Worm (Caenorhabditis elegans) whole organism, L4 larva: ENCODE data around the gene trpp-5.

Experiments used
- F10B5.3 ChIP-seq: sonication (generic microtip); optimal IDR thresholded peaks from 2 replicates; lab custom pipeline; 2016; ENCODE audit warnings: mild to moderate bottlenecking, missing genetic modification characterization, missing compliant biosample characterization
- F37D6.2 ChIP-seq: sonication (generic microtip); optimal IDR thresholded peaks from 2 replicates; lab custom pipeline; 2016; ENCODE audit warnings: mild to moderate bottlenecking, missing genetic modification characterization, missing compliant biosample characterization
- F44E2.7 ChIP-seq: fragments of 200-800 bp; sonication (Bioruptor generic); IDR thresholded peaks from 2 replicates; pipeline ENCODE4 v2.1.2; 2022; ENCODE audit warnings: missing genetic modification characterization, missing compliant biosample characterization
- F49E8.2 ChIP-seq: sonication (generic microtip); optimal IDR thresholded peaks from 2 replicates; lab custom pipeline; 2016; ENCODE audit warnings: missing compliant biosample characterization, mild to moderate bottlenecking, missing genetic modification characterization, borderline replicate concordance
- Y105C5A.15 ChIP-seq: fragments of 200-800 bp; sonication (Bioruptor generic); IDR thresholded peaks from 2 replicates; pipeline ENCODE4 v1.3.6; 2022; ENCODE audit warnings: missing genetic modification characterization, missing compliant biosample characterization
- ZK337.2 ChIP-seq: fragments of 200-800 bp; sonication (Bioruptor generic); IDR thresholded peaks from 2 replicates; pipeline ENCODE4 v1.3.6; 2022; ENCODE audit warnings: missing genetic modification reagents, missing genetic modification characterization, missing compliant biosample characterization
- aha-1 ChIP-seq: fragments of 150-350 bp; peaks from one replicate; lab custom pipeline; 2014; ENCODE audit warnings: missing biosample characterization, missing genetic modification characterization
- aly-2 ChIP-seq: sonication (generic microtip); optimal IDR thresholded peaks from 2 replicates; lab custom pipeline; 2018; ENCODE audit warnings: missing biosample characterization, missing genetic modification characterization
- arid-1 ChIP-seq: fragments of 200-800 bp; sonication (Bioruptor generic); conservative IDR thresholded peaks from 2 replicates; pipeline ENCODE4 v1.3.6; 2022; ENCODE audit warnings: missing genetic modification reagents, missing genetic modification characterization, missing compliant biosample characterization
- ceh-28 ChIP-seq: fragments of 150-350 bp; optimal IDR thresholded peaks from 2 replicates; lab custom pipeline; 2014; ENCODE audit warnings: missing biosample characterization, missing genetic modification reagents, missing genetic modification characterization
- ceh-62 ChIP-seq: sonication (generic microtip); optimal IDR thresholded peaks from 2 replicates; lab custom pipeline; 2017; ENCODE audit warnings: missing biosample characterization, missing genetic modification characterization
- ceh-82 ChIP-seq: sonication (generic microtip); optimal IDR thresholded peaks from 2 replicates; lab custom pipeline; 2017; ENCODE audit warnings: missing biosample characterization, missing genetic modification characterization
- ces-1 ChIP-seq: fragments of 150-350 bp; sonication (generic microtip); optimal IDR thresholded peaks from 4 replicates; lab custom pipeline; 2014; ENCODE audit warnings: missing biosample characterization, missing genetic modification reagents, missing genetic modification characterization
- ctbp-1 ChIP-seq: fragments of 200-800 bp; sonication (Bioruptor generic); IDR thresholded peaks from 2 replicates; pipeline ENCODE4 v1.3.6; 2022; ENCODE audit warnings: missing genetic modification reagents, missing genetic modification characterization, missing compliant biosample characterization
- dmd-8 ChIP-seq: fragments of 200-800 bp; sonication (Bioruptor generic); IDR thresholded peaks from 2 replicates; pipeline ENCODE4 v1.3.6; 2022; ENCODE audit warnings: missing genetic modification characterization, missing compliant biosample characterization
- duxl-1 ChIP-seq: sonication (generic microtip); optimal IDR thresholded peaks from 2 replicates; lab custom pipeline; 2016; ENCODE audit warnings: mild to moderate bottlenecking, missing genetic modification characterization, moderate library complexity, missing compliant biosample characterization; ENCODE audit not compliant: poor library complexity
- egl-27 ChIP-seq: sonication (generic microtip); optimal IDR thresholded peaks from 3 replicates; lab custom pipeline; 2017; ENCODE audit warnings: missing biosample characterization, missing genetic modification reagents, missing genetic modification characterization
- hmg-1.1 ChIP-seq: fragments of 200-800 bp; sonication (Bioruptor generic); IDR thresholded peaks from 2 replicates; pipeline ENCODE4 v1.3.6; 2022; ENCODE audit warnings: missing genetic modification reagents, missing genetic modification characterization, missing compliant biosample characterization
- lin-39 ChIP-seq: fragments of 150-350 bp; optimal IDR thresholded peaks from 2 replicates; lab custom pipeline; 2014; ENCODE audit warnings: missing biosample characterization, missing genetic modification reagents, missing genetic modification characterization
- lsy-2 ChIP-seq, 2 experiments: fragments of 150-350 bp in 1 of 2; sonication (generic microtip) in 1 of 2; optimal IDR thresholded peaks; 2 replicates each; lab custom pipeline; 2014 to 2017; ENCODE audit warnings: missing biosample characterization in 2 of 2, missing genetic modification characterization in 2 of 2
- madf-9 ChIP-seq: fragments of 200-800 bp; sonication (Bioruptor generic); conservative IDR thresholded peaks from 2 replicates; pipeline ENCODE4 v1.3.6; 2022; ENCODE audit warnings: missing genetic modification reagents, missing genetic modification characterization, missing compliant biosample characterization
- mxl-3 ChIP-seq: fragments of 200-800 bp; sonication (Bioruptor generic); optimal IDR thresholded peaks from 2 replicates; lab custom pipeline; 2018; ENCODE audit warnings: mild to moderate bottlenecking, missing genetic modification characterization, missing compliant biosample characterization
- nhr-111 ChIP-seq: fragments of 200-800 bp; sonication (Bioruptor generic); optimal IDR thresholded peaks from 2 replicates; lab custom pipeline; 2018; ENCODE audit warnings: mild to moderate bottlenecking, missing genetic modification characterization, missing compliant biosample characterization
- nhr-25 ChIP-seq: sonication (generic microtip); optimal IDR thresholded peaks from 2 replicates; lab custom pipeline; 2017; ENCODE audit warnings: missing genetic modification characterization, mild to moderate bottlenecking, missing compliant biosample characterization, antibody characterized with exemption, moderate library complexity, borderline replicate concordance; ENCODE audit not compliant: insufficient read depth
- nhr-28 ChIP-seq: fragments of 150-350 bp; optimal IDR thresholded peaks from 2 replicates; lab custom pipeline; 2014; ENCODE audit warnings: missing biosample characterization, missing genetic modification characterization
- nhr-6 ChIP-seq: fragments of 150-350 bp; optimal IDR thresholded peaks from 2 replicates; lab custom pipeline; 2014; ENCODE audit warnings: missing biosample characterization, missing genetic modification characterization
- pqm-1 ChIP-seq: sonication (generic microtip); optimal IDR thresholded peaks from 2 replicates; lab custom pipeline; 2017; ENCODE audit warnings: missing biosample characterization, missing genetic modification characterization
- sdz-12 ChIP-seq: fragments of 200-800 bp; sonication (Bioruptor generic); optimal IDR thresholded peaks from 2 replicates; lab custom pipeline; 2018; ENCODE audit warnings: mild to moderate bottlenecking, missing genetic modification characterization, missing compliant biosample characterization
- set-16 ChIP-seq: fragments of 200-800 bp; sonication (Bioruptor generic); IDR thresholded peaks from 2 replicates; pipeline ENCODE4 v1.3.6; 2022; ENCODE audit warnings: missing genetic modification reagents, missing genetic modification characterization, missing compliant biosample characterization
- snpc-4 ChIP-seq: fragments of 150-350 bp; optimal IDR thresholded peaks from 2 replicates; lab custom pipeline; 2014; ENCODE audit warnings: missing biosample characterization, missing genetic modification characterization
- spr-1 ChIP-seq: sonication (generic microtip); optimal IDR thresholded peaks from 2 replicates; lab custom pipeline; 2016; ENCODE audit warnings: mild to moderate bottlenecking, missing genetic modification characterization, missing compliant biosample characterization
- zip-2 ChIP-seq: fragments of 150-350 bp; optimal IDR thresholded peaks from 2 replicates; lab custom pipeline; 2014; ENCODE audit warnings: missing biosample characterization, missing genetic modification characterization

The trpp-5 gene

DNA sequence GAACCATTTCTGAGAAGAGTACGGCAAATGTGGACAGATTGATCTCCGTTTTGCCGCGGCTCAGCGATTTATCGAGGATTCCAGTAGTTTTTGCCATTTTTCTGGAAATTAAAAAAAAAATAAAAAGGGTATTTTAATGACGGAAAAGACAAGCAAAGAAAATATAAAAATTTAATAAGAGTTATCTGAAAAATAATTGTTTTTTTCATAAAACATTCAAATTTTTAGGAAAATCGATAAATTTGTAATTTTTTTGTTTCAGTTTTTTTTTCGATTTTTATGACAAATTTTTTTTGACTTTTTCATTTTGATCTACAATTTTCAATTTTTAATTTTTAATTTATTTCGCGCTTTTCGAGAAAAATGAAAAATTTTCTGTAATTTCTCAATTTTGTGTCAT is at the start of gene trpp-5:
Gene trpp-5, minus strand, starts transcription at position 101 of the 400 bp plus-strand sequence.
- TF ChIP-seq spr-1 (tag; lab: Kevin White, UChicago) (no peak), zip-2 (no peak), F10B5.3 (no peak), aha-1 (peak; percentile 43), nhr-6 (tag; lab: Kevin White, UChicago) (no peak), hmg-1.1 (GFP tag; lab: Robert Waterston, UW) (no peak)

DNA sequence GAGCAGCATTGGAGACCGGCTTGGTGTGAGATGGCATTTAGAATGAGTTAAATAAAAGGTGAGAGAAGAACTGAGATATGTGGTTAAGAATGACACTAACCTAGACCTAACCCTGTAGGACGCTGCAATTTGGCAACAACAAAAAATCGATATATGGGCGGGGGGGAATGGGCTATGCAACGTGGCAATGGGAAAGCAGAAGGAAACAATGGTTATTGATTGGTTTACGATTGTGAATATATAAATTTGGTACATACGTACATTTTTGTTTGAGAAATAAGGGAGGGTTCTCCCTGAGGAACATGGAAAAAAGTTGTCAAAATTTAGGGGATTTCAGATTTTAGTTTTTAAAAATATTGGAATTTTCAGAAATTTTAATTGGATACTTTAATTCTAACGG is 46.9 kb upstream of the trpp-5 start, which contains the start of gene tag-276:
Gene tag-276, minus strand, starts transcription at position 101 of the 400 bp plus-strand sequence.
- TF ChIP-seq ZK337.2 (GFP tag; lab: Robert Waterston, UW) (no peak), madf-9 (GFP tag; lab: Robert Waterston, UW) (no peak), mxl-3 (GFP tag; lab: Kevin White, UChicago) (no peak), ceh-28 (tag; lab: Kevin White, UChicago) (peak; percentile 1)

DNA sequence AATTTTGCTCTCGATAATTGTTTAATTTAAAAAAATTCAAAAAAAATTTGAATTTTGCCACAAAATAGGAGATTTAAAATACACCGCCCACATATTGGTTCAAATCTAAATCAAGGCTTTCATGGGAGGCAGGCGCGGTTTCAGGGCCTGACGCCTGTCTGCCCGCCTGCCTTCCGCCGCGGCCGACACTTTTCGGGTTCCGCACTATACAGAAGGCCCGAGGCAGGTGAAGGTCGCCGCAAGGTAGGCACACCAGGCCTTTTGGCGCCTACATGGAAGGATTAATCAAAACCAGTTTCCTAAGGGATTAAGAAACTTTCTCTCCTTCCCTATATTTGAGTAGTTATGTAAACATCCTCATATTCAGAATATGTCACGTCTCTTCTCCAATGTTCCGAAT is 40.4 kb upstream of the trpp-5 start, which contains the start of gene Y57A10A.24:
Gene Y57A10A.24, plus strand, starts transcription at position 396 of the 400 bp plus-strand sequence.
- TF ChIP-seq Y105C5A.15 (peak; percentile 69; the same call in 1 of the 2 replicates), set-16 (GFP tag; lab: Robert Waterston, UW) (peak; percentile 85), arid-1 (GFP tag; lab: Robert Waterston, UW) (0 out of 2 replicates have a peak, but pooled peaks have one; percentile 12), dmd-8 (no peak), sdz-12 (GFP tag; lab: Kevin White, UChicago) (peak; percentile 3)

DNA sequence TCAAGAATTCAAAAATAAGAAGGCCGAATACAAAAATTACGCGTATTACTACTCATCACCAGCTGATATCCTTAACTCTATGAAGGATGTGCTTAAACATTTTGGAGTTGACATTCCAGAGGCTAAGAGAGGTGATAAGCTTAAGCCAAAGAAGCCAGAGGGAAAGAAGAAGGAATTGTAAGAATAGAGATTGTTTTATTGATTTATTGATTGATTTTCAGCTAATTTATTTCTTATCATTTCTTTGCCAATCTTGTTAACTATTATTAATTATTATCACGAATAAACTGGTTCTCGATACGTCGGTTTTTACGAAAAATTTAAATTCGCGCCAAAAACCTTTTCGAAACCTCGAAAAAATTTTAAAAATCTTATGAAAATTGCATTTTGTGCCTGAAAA is 39.6 kb upstream of the trpp-5 start:
- TF ChIP-seq snpc-4 (tag; lab: Kevin White, UChicago): no peak
- peak; percentile 88 for TF ChIP-seq ceh-28 (tag; lab: Kevin White, UChicago)
- TF ChIP-seq aly-2 (tag; lab: Kevin White, UChicago): no peak
- no peak for TF ChIP-seq F44E2.7

DNA sequence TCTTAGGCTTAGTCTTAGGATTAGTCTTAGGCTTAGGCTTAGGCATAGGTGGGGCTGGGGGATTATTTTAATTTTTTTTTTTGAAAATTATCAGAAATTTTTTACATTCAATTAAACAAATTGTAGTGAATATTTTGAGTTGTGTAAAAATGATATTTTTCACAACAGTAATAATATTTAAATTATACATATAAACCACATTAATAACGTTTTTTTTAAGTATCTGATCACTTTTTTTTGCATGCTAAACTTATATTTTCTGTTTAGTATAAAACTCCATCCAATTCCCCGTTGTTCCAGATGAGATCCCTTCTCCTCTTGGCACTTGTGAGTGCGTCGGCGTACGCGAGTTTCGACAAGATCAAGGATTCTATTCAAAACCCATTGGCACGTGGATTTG is 37.9 kb upstream of the trpp-5 start, which contains the start of gene txdc-12.1:
Gene txdc-12.1, plus strand, starts transcription at position 301 of the 400 bp plus-strand sequence.
- TF ChIP-seq mxl-3 (GFP tag; lab: Kevin White, UChicago) (no peak), ceh-82 (tag; lab: Kevin White, UChicago) (no peak), lsy-2 (tag; optimal IDR thresholded peaks at IDR 0.05; lab: Kevin White, UChicago) (no peak), pqm-1 (tag; lab: Kevin White, UChicago) (no peak), nhr-6 (tag; lab: Kevin White, UChicago) (no peak), F49E8.2 (tag; lab: Kevin White, UChicago) (no peak), F37D6.2 (tag; lab: Kevin White, UChicago) (no peak), ctbp-1 (GFP tag; lab: Robert Waterston, UW) (no peak), F44E2.7 (no peak), zip-2 (no peak), spr-1 (tag; lab: Kevin White, UChicago) (no peak), sdz-12 (GFP tag; lab: Kevin White, UChicago) (no peak), lin-39 (tag; lab: Kevin White, UChicago) (no peak), duxl-1 (tag; lab: Kevin White, UChicago) (no peak), ceh-62 (tag; lab: Kevin White, UChicago) (no peak), ces-1 (GFP tag; lab: Kevin White, UChicago) (no peak), aly-2 (tag; lab: Kevin White, UChicago) (no peak), nhr-111 (GFP tag; lab: Kevin White, UChicago) (no peak), egl-27 (no peak)

DNA sequence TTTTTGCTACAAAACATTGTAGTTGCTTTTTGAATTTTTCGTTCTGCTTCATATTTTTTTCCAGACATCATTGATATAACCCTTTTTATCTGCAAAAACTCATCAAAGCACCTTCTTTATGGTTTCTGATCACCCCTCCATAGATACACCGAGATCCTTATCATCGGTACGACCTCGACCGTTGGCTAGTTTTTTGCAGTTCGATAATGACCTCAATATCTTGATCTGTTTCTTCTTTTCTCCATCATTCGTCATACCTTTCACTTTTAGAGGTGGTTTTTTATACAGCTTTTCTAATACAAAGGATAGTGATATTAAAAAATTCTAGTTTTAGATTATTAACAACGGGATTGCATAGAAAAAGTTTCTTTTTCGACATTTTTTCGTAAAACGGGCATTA is 37.3 kb upstream of the trpp-5 start:
- TF ChIP-seq nhr-25 (tag; lab: Kevin White, UChicago): peak; percentile 18
- peak; percentile 53 for TF ChIP-seq nhr-28 (tag; lab: Kevin White, UChicago)
- TF ChIP-seq lin-39 (tag; lab: Kevin White, UChicago): no peak
- peak in 1 of 2 experiments; percentile 32 for TF ChIP-seq lsy-2 (tag; optimal IDR thresholded peaks at IDR 0.05; lab: Kevin White, UChicago)
- TF ChIP-seq, all 104 proteins: peak for 3
